Worm (Caenorhabditis elegans): ENCODE results near the gene tag-89.

The tag-89 gene

ce11 chrIV:11394243-11394642, at the start of gene tag-89:
Gene tag-89, plus strand, starts transcription at chrIV:11394543.
- no peak for TF ChIP-seq elt-1 (tag; optimal IDR thresholded peaks at IDR 0.05)
- TF ChIP-seq ceh-82 (tag; optimal IDR thresholded peaks at IDR 0.05), result no peak
- TF ChIP-seq nhr-237 (tag; optimal IDR thresholded peaks at IDR 0.05), result no peak
- no peak for TF ChIP-seq egl-5 (tag; optimal IDR thresholded peaks at IDR 0.05)
- TF ChIP-seq pha-4 (tag; optimal IDR thresholded peaks at IDR 0.05), result no peak
- no peak for TF ChIP-seq hmg-11 (tag; optimal IDR thresholded peaks at IDR 0.05)
- TF ChIP-seq nfya-1 (tag; optimal IDR thresholded peaks at IDR 0.05; ENCODE audit: insufficient read depth), result no peak
- TF ChIP-seq zag-1 (tag; optimal IDR thresholded peaks at IDR 0.05), result no peak
- no peak for TF ChIP-seq ZK546.5 (tag; optimal IDR thresholded peaks at IDR 0.05)

ce11 chrIV:11347275-11347674, 47.1 kb upstream of the tag-89 start:
- no peak for TF ChIP-seq lin-15B (tag; optimal IDR thresholded peaks at IDR 0.05)
- TF ChIP-seq nhr-28 (tag; optimal IDR thresholded peaks at IDR 0.05), result no peak
- no peak for TF ChIP-seq unc-39 (tag; optimal IDR thresholded peaks at IDR 0.05)
- no peak for TF ChIP-seq pqm-1 (tag; optimal IDR thresholded peaks at IDR 0.05)
- TF ChIP-seq nhr-11 (tag; optimal IDR thresholded peaks at IDR 0.05), result no peak
- no peak for TF ChIP-seq ztf-11 (tag; optimal IDR thresholded peaks at IDR 0.05)
- no peak for TF ChIP-seq nhr-76 (tag; optimal IDR thresholded peaks at IDR 0.05)
- TF ChIP-seq fos-1 (tag; optimal IDR thresholded peaks at IDR 0.05), result no peak
- no peak for TF ChIP-seq fkh-2 (tag; optimal IDR thresholded peaks at IDR 0.05)
- peak; percentile 7 for TF ChIP-seq nfya-1 (tag; optimal IDR thresholded peaks at IDR 0.05; ENCODE audit: insufficient read depth)
- no peak for TF ChIP-seq eor-1 (tag; optimal IDR thresholded peaks at IDR 0.05)
- peak; percentile 43 for TF ChIP-seq elt-1 (tag; optimal IDR thresholded peaks at IDR 0.05)
- TF ChIP-seq ceh-28 (tag; optimal IDR thresholded peaks at IDR 0.05), result no peak
- no peak for TF ChIP-seq nhr-25 (tag; optimal IDR thresholded peaks at IDR 0.05)
- TF ChIP-seq daf-12 (tag; optimal IDR thresholded peaks at IDR 0.05), result no peak

- TF ChIP-seq eor-1 (tag; optimal IDR thresholded peaks at IDR 0.05) (no peak), lin-39 (tag; optimal IDR thresholded peaks at IDR 0.05) (peak; percentile 69)
These were observed 45.5 kb upstream of the tag-89 start for ce11 chrIV:11348822-11349221.

- peak; percentile 41 for TF ChIP-seq nfya-1 (tag; optimal IDR thresholded peaks at IDR 0.05; ENCODE audit: insufficient read depth)
- no peak for TF ChIP-seq ceh-28 (tag; optimal IDR thresholded peaks at IDR 0.05)
- TF ChIP-seq lin-39 (tag; optimal IDR thresholded peaks at IDR 0.05), result peak; percentile 62
These were observed 44.6 kb upstream of the tag-89 start for ce11 chrIV:11349747-11350146.

- TF ChIP-seq ceh-28 (tag; optimal IDR thresholded peaks at IDR 0.05) (no peak), lin-39 (tag; optimal IDR thresholded peaks at IDR 0.05) (peak; percentile 29), R02D3.7 (tag; optimal IDR thresholded peaks at IDR 0.05) (no peak), nfya-1 (tag; optimal IDR thresholded peaks at IDR 0.05; ENCODE audit: insufficient read depth) (peak; percentile 13), tbx-2 (tag; optimal IDR thresholded peaks at IDR 0.05) (no peak), daf-12 (tag; optimal IDR thresholded peaks at IDR 0.05) (no peak), ZK546.5 (tag; optimal IDR thresholded peaks at IDR 0.05) (no peak), nhr-76 (tag; optimal IDR thresholded peaks at IDR 0.05) (no peak), nhr-11 (tag; optimal IDR thresholded peaks at IDR 0.05) (no peak)
These were observed 43.5 kb upstream of the tag-89 start for ce11 chrIV:11350809-11351208.

ce11 chrIV:11351563-11351962, 42.8 kb upstream of the tag-89 start:
- TF ChIP-seq ama-1 (optimal IDR thresholded peaks at IDR 0.05) (no peak), elt-3 (tag; optimal IDR thresholded peaks at IDR 0.05) (no peak), aly-2 (tag; optimal IDR thresholded peaks at IDR 0.05) (no peak)

ce11 chrIV:11352768-11353167, 41.6 kb upstream of the tag-89 start:
- TF ChIP-seq nhr-25 (tag; optimal IDR thresholded peaks at IDR 0.05), result no peak
- peak; percentile 8 for TF ChIP-seq nhr-11 (tag; optimal IDR thresholded peaks at IDR 0.05)
- no peak for TF ChIP-seq nhr-76 (tag; optimal IDR thresholded peaks at IDR 0.05)
- no peak for TF ChIP-seq unc-39 (tag; optimal IDR thresholded peaks at IDR 0.05)
- TF ChIP-seq unc-62 (GFP tag; optimal IDR thresholded peaks at IDR 0.05), result no peak

Measured in whole organism, L3 larva.